Worm (Caenorhabditis elegans): Measurements from ENCODE around the gene srab-2.

- TF ChIP-seq pqm-1 (tag; optimal IDR thresholded peaks at IDR 0.05) (no peak), nfya-1 (tag; optimal IDR thresholded peaks at IDR 0.05; ENCODE audit: insufficient read depth) (no peak), skn-1 (tag; optimal IDR thresholded peaks at IDR 0.05) (no peak), mml-1 (tag; optimal IDR thresholded peaks at IDR 0.05) (no peak), nhr-12 (tag; optimal IDR thresholded peaks at IDR 0.05) (no peak), snpc-4 (tag; optimal IDR thresholded peaks at IDR 0.05) (no peak), fkh-10 (GFP tag; optimal IDR thresholded peaks at IDR 0.05) (no peak), pha-4 (tag; optimal IDR thresholded peaks at IDR 0.05) (no peak), egl-27 (tag; optimal IDR thresholded peaks at IDR 0.05) (no peak), lin-39 (tag; optimal IDR thresholded peaks at IDR 0.05) (no peak), aly-2 (tag; optimal IDR thresholded peaks at IDR 0.05) (no peak), jun-1 (tag; optimal IDR thresholded peaks at IDR 0.05) (no peak), ceh-28 (tag; optimal IDR thresholded peaks at IDR 0.05) (no peak), eor-1 (tag; optimal IDR thresholded peaks at IDR 0.05) (no peak)
Observed at ce11 chrV:5137919-5138318, 33.1 kb upstream of the srab-2 start, which contains the start of gene F14F9.3.

All from whole organism, L3 larva.